Worm (Caenorhabditis elegans) whole organism, L1 larva: ENCODE results near the gene eif-3.G.
A peak's percentile ranks its signal among the peaks of the same experiment; 100 is the strongest.

Experiments used
- C16A3.4 ChIP-seq: fragments of 150-350 bp; optimal IDR thresholded peaks from 2 replicates; lab custom pipeline; 2014; ENCODE audit warnings: missing biosample characterization, missing genetic modification characterization
- F16B12.6 ChIP-seq: fragments of 150-350 bp; optimal IDR thresholded peaks from 2 replicates; lab custom pipeline; 2014; ENCODE audit warnings: missing biosample characterization, missing genetic modification characterization
- Y116A8C.19 ChIP-seq: sonication (generic microtip); optimal IDR thresholded peaks from 2 replicates; lab custom pipeline; 2016; ENCODE audit warnings: missing compliant biosample characterization, missing genetic modification characterization, borderline replicate concordance
- aha-1 ChIP-seq: fragments of 150-350 bp; optimal IDR thresholded peaks from 2 replicates; lab custom pipeline; 2014; ENCODE audit warnings: missing biosample characterization, missing genetic modification characterization
- alr-1 ChIP-seq: fragments of 200-800 bp; sonication (Bioruptor generic); optimal IDR thresholded peaks from 2 replicates; lab custom pipeline; 2018; ENCODE audit warnings: borderline replicate concordance, mild to moderate bottlenecking, missing genetic modification characterization, missing compliant biosample characterization
- aly-2 ChIP-seq: fragments of 150-350 bp; optimal IDR thresholded peaks from 2 replicates; lab custom pipeline; 2014; ENCODE audit warnings: missing biosample characterization, missing genetic modification characterization
- blmp-1 ChIP-seq: fragments of 150-350 bp; optimal IDR thresholded peaks from 2 replicates; lab custom pipeline; 2014; ENCODE audit warnings: missing biosample characterization, missing genetic modification characterization
- ceh-8 ChIP-seq: fragments of 200-800 bp; sonication (Bioruptor generic); optimal IDR thresholded peaks from 2 replicates; lab custom pipeline; 2018; ENCODE audit warnings: mild to moderate bottlenecking, missing genetic modification characterization, moderate library complexity, missing compliant biosample characterization
- ceh-82 ChIP-seq, 3 experiments: fragments of 150-350 bp in 1 of 3; sonication (generic microtip) in 2 of 3; optimal IDR thresholded peaks; 2 replicates each; lab custom pipeline; 2014 to 2017; ENCODE audit warnings: missing biosample characterization in 3 of 3, missing genetic modification characterization in 3 of 3
- dsc-1 ChIP-seq: sonication (generic microtip); optimal IDR thresholded peaks from 2 replicates; lab custom pipeline; 2016; ENCODE audit warnings: mild to moderate bottlenecking, missing genetic modification characterization, missing compliant biosample characterization
- efl-1 ChIP-seq, 4 experiments: fragments of 150-350 bp; optimal IDR thresholded peaks in 3 of 4; peaks in 1 of 4; 1 replicate in 1 of 4; 2 replicates in 3 of 4; lab custom pipeline; 2014; ENCODE audit warnings: missing biosample characterization in 2 of 4, missing genetic modification characterization in 2 of 4, missing genetic modification reagents in 2 of 4
- efl-3 ChIP-seq: fragments of 200-800 bp; sonication (Bioruptor generic); optimal IDR thresholded peaks from 2 replicates; lab custom pipeline; 2018; ENCODE audit warnings: mild to moderate bottlenecking, missing genetic modification characterization, missing compliant biosample characterization
- egl-13 ChIP-seq: sonication (generic microtip); optimal IDR thresholded peaks from 2 replicates; lab custom pipeline; 2016; ENCODE audit warnings: missing genotype, missing genetic modification reagents, missing genetic modification characterization, missing compliant biosample characterization
- fos-1 ChIP-seq: fragments of 150-350 bp; optimal IDR thresholded peaks from 2 replicates; lab custom pipeline; 2014; ENCODE audit warnings: missing biosample characterization, missing genetic modification characterization
- grh-1 ChIP-seq: fragments of 200-800 bp; sonication (Bioruptor generic); IDR thresholded peaks from 2 replicates; pipeline ENCODE4 v1.3.6; 2022; ENCODE audit warnings: missing genetic modification reagents, missing genetic modification characterization, missing compliant biosample characterization
- hlh-17 ChIP-seq: fragments of 200-800 bp; sonication (Bioruptor generic); optimal IDR thresholded peaks from 2 replicates; lab custom pipeline; 2018; ENCODE audit warnings: missing genetic modification characterization, mild to moderate bottlenecking, missing compliant biosample characterization, moderate library complexity, borderline replicate concordance
- hlh-4 ChIP-seq: sonication (generic microtip); optimal IDR thresholded peaks from 2 replicates; lab custom pipeline; 2016; ENCODE audit warnings: mild to moderate bottlenecking, missing genetic modification characterization, missing compliant biosample characterization
- irx-1 ChIP-seq: sonication (generic microtip); optimal IDR thresholded peaks from 2 replicates; lab custom pipeline; 2016; ENCODE audit warnings: missing genetic modification characterization, missing compliant biosample characterization
- jun-1 ChIP-seq: fragments of 150-350 bp; optimal IDR thresholded peaks from 2 replicates; lab custom pipeline; 2014; ENCODE audit warnings: missing biosample characterization, missing genetic modification reagents, missing genetic modification characterization
- lin-14 ChIP-seq: fragments of 200-800 bp; sonication (Bioruptor generic); optimal IDR thresholded peaks from 2 replicates; lab custom pipeline; 2018; ENCODE audit warnings: mild to moderate bottlenecking, missing genetic modification characterization, moderate library complexity, missing compliant biosample characterization
- lin-15B ChIP-seq: fragments of 150-350 bp; sonication (generic microtip); optimal IDR thresholded peaks from 3 replicates; lab custom pipeline; 2014; ENCODE audit warnings: missing biosample characterization, missing genetic modification characterization
- lin-35 ChIP-seq, 2 experiments: fragments of 150-350 bp; optimal IDR thresholded peaks; 2 replicates each; lab custom pipeline; 2014; ENCODE audit warnings: missing biosample characterization in 2 of 2, missing genetic modification characterization in 2 of 2, missing genetic modification reagents in 2 of 2
- lin-39 ChIP-seq: fragments of 150-350 bp; optimal IDR thresholded peaks from 2 replicates; lab custom pipeline; 2014; ENCODE audit warnings: missing biosample characterization, missing genetic modification reagents, missing genetic modification characterization
- lir-3 ChIP-seq: sonication (generic microtip); optimal IDR thresholded peaks from 2 replicates; lab custom pipeline; 2016; ENCODE audit warnings: mild to moderate bottlenecking, missing genetic modification characterization, moderate library complexity, missing compliant biosample characterization; ENCODE audit not compliant: poor library complexity
- lsy-2 ChIP-seq, 2 experiments: fragments of 150-350 bp; optimal IDR thresholded peaks; 2 replicates each; lab custom pipeline; 2014; ENCODE audit warnings: missing biosample characterization in 2 of 2, missing genetic modification characterization in 2 of 2
- mab-9 ChIP-seq: fragments of 200-800 bp; sonication (Bioruptor generic); IDR thresholded peaks from 2 replicates; pipeline ENCODE4 v1.3.6; 2022; ENCODE audit warnings: missing genetic modification reagents, missing genetic modification characterization, missing compliant biosample characterization
- mdl-1 ChIP-seq, 2 experiments: fragments of 150-350 bp; optimal IDR thresholded peaks; 2 replicates each; lab custom pipeline; 2014 to 2017; ENCODE audit warnings: missing biosample characterization in 2 of 2, missing genetic modification characterization in 2 of 2, inconsistent platforms in 1 of 2
- mef-2 ChIP-seq: fragments of 150-350 bp; optimal IDR thresholded peaks from 2 replicates; lab custom pipeline; 2014; ENCODE audit warnings: missing biosample characterization, missing genetic modification characterization
- mep-1 ChIP-seq: fragments of 150-350 bp; optimal IDR thresholded peaks from 2 replicates; lab custom pipeline; 2014; ENCODE audit warnings: missing biosample characterization, missing genetic modification characterization
- nhr-12 ChIP-seq: sonication (generic microtip); optimal IDR thresholded peaks from 2 replicates; lab custom pipeline; 2017; ENCODE audit warnings: missing biosample characterization, missing genetic modification characterization
- nhr-19 ChIP-seq: fragments of 200-800 bp; sonication (Bioruptor generic); conservative IDR thresholded peaks from 2 replicates; pipeline ENCODE4 v1.3.6; 2022; ENCODE audit warnings: missing genetic modification characterization, missing compliant biosample characterization
- nhr-20 ChIP-seq: sonication (generic microtip); optimal IDR thresholded peaks from 2 replicates; lab custom pipeline; 2016; ENCODE audit warnings: mild to moderate bottlenecking, missing genetic modification characterization, missing compliant biosample characterization
- nhr-237 ChIP-seq: fragments of 150-350 bp; optimal IDR thresholded peaks from 2 replicates; lab custom pipeline; 2014; ENCODE audit warnings: missing biosample characterization, missing genetic modification characterization
- nhr-76 ChIP-seq: sonication (generic microtip); optimal IDR thresholded peaks from 2 replicates; lab custom pipeline; 2017; ENCODE audit warnings: missing biosample characterization, missing genetic modification characterization
- nhr-77 ChIP-seq: fragments of 150-350 bp; optimal IDR thresholded peaks from 2 replicates; lab custom pipeline; 2014; ENCODE audit warnings: missing biosample characterization, missing genetic modification characterization
- nhr-85 ChIP-seq: sonication (generic microtip); peaks from one replicate; lab custom pipeline; 2016; ENCODE audit warnings: missing genetic modification characterization, inconsistent platforms, missing compliant biosample characterization
- nhr-90 ChIP-seq: sonication (generic microtip); optimal IDR thresholded peaks from 2 replicates; lab custom pipeline; 2016; ENCODE audit warnings: mild to moderate bottlenecking, missing genetic modification characterization, missing compliant biosample characterization; ENCODE audit not compliant: poor library complexity
- pag-3 ChIP-seq: sonication (generic microtip); optimal IDR thresholded peaks from 2 replicates; lab custom pipeline; 2017; ENCODE audit warnings: missing genetic modification characterization, mild to moderate bottlenecking, missing compliant biosample characterization, antibody characterized with exemption, borderline replicate concordance; ENCODE audit not compliant: insufficient read depth
- pqm-1 ChIP-seq: sonication (generic microtip); optimal IDR thresholded peaks from 3 replicates; lab custom pipeline; 2017; ENCODE audit warnings: missing biosample characterization, missing genetic modification characterization
- rnt-1 ChIP-seq: sonication (generic microtip); optimal IDR thresholded peaks from 2 replicates; lab custom pipeline; 2016; ENCODE audit warnings: mild to moderate bottlenecking, missing genetic modification characterization, moderate library complexity, missing compliant biosample characterization
- snpc-4 ChIP-seq: fragments of 150-350 bp; optimal IDR thresholded peaks from 2 replicates; lab custom pipeline; 2014; ENCODE audit warnings: missing biosample characterization, missing genetic modification characterization
- sptf-1 ChIP-seq: fragments of 150-350 bp; optimal IDR thresholded peaks from 2 replicates; lab custom pipeline; 2014; ENCODE audit warnings: missing biosample characterization, missing genetic modification characterization
- sup-37 ChIP-seq: fragments of 200-800 bp; sonication (Bioruptor generic); optimal IDR thresholded peaks from 2 replicates; lab custom pipeline; 2018; ENCODE audit warnings: mild to moderate bottlenecking, missing genetic modification characterization, missing compliant biosample characterization
- tlp-1 ChIP-seq: fragments of 150-350 bp; optimal IDR thresholded peaks from 2 replicates; lab custom pipeline; 2014; ENCODE audit warnings: missing biosample characterization, missing genetic modification characterization
- unc-130 ChIP-seq: fragments of 150-350 bp; optimal IDR thresholded peaks from 2 replicates; lab custom pipeline; 2017; ENCODE audit warnings: missing biosample characterization, missing genetic modification characterization, inconsistent platforms
- unc-62 ChIP-seq: fragments of 150-350 bp; optimal IDR thresholded peaks from 2 replicates; lab custom pipeline; 2014; ENCODE audit warnings: missing biosample characterization, missing genetic modification reagents, missing genetic modification characterization
- unc-86 ChIP-seq: sonication (generic microtip); optimal IDR thresholded peaks from 2 replicates; lab custom pipeline; 2016; ENCODE audit warnings: missing genetic modification characterization, missing compliant biosample characterization
- xbp-1 ChIP-seq: sonication (generic microtip); optimal IDR thresholded peaks from 2 replicates; lab custom pipeline; 2016; ENCODE audit warnings: missing genetic modification characterization, missing compliant biosample characterization
- zag-1 ChIP-seq: fragments of 150-350 bp; optimal IDR thresholded peaks from 2 replicates; lab custom pipeline; 2014; ENCODE audit warnings: missing biosample characterization, missing genetic modification characterization
- ztf-11 ChIP-seq, 2 experiments: sonication (generic microtip); optimal IDR thresholded peaks; 2 replicates each; lab custom pipeline; 2016 to 2017; ENCODE audit warnings: missing genetic modification characterization in 2 of 2, missing biosample characterization in 1 of 2, missing compliant biosample characterization in 1 of 2

Gene eif-3.G

ce11 chrII:8441519-8441918 lies 1.0 kb upstream of the eif-3.G start:
- no peak for TF ChIP-seq nhr-90 (tag; lab: Kevin White, UChicago)
- no peak for TF ChIP-seq ceh-8 (GFP tag; lab: Kevin White, UChicago)
- peak; percentile 0 for TF ChIP-seq F16B12.6
- no peak for TF ChIP-seq efl-1 (optimal IDR thresholded peaks at IDR 0.05; lab: Kevin White, UChicago)
- TF ChIP-seq efl-1 (GFP tag; optimal IDR thresholded peaks at IDR 0.05 in 1 of 2; lab: Kevin White, UChicago) = peak in 1 of 2 experiments; percentile 91
- TF ChIP-seq lsy-2 (tag; optimal IDR thresholded peaks at IDR 0.05; lab: Kevin White, UChicago) = peak in 1 of 2 experiments; percentile 16
- no peak for TF ChIP-seq xbp-1 (tag; lab: Kevin White, UChicago)
- TF ChIP-seq lin-14 = no peak

- TF ChIP-seq ztf-11 (tag; optimal IDR thresholded peaks at IDR 0.05; lab: Kevin White, UChicago) (no peak), zag-1 (tag; lab: Kevin White, UChicago) (no peak), alr-1 (tag; lab: Kevin White, UChicago) (no peak), unc-86 (tag; lab: Kevin White, UChicago) (no peak), mdl-1 (tag; optimal IDR thresholded peaks at IDR 0.05; lab: Kevin White, UChicago) (peak in 1 of 2 experiments; percentile 33), nhr-20 (peak; percentile 60), fos-1 (tag; lab: Kevin White, UChicago) (no peak), dsc-1 (no peak), nhr-77 (no peak), aly-2 (tag; lab: Kevin White, UChicago) (no peak), jun-1 (peak; percentile 26), ceh-8 (GFP tag; lab: Kevin White, UChicago) (no peak), sptf-1 (tag; lab: Kevin White, UChicago) (no peak), C16A3.4 (tag; lab: Kevin White, UChicago) (peak; percentile 2), nhr-237 (tag; lab: Kevin White, UChicago) (no peak), nhr-12 (tag; lab: Kevin White, UChicago) (no peak), efl-3 (GFP tag; lab: Kevin White, UChicago) (no peak), blmp-1 (tag; lab: Kevin White, UChicago) (peak; percentile 63), grh-1 (GFP tag; lab: Robert Waterston, UW) (no peak), hlh-4 (tag; lab: Kevin White, UChicago) (no peak), lin-39 (tag; lab: Kevin White, UChicago) (no peak), lir-3 (tag; lab: Kevin White, UChicago) (no peak), unc-62 (GFP tag; lab: Kevin White, UChicago) (no peak), unc-130 (tag; lab: Kevin White, UChicago) (peak; percentile 35), nhr-90 (tag; lab: Kevin White, UChicago) (peak; percentile 42), mef-2 (tag; lab: Kevin White, UChicago) (no peak), egl-13 (no peak), tlp-1 (tag; lab: Kevin White, UChicago) (no peak), sup-37 (no peak), mab-9 (no peak), aha-1 (no peak), rnt-1 (tag; lab: Kevin White, UChicago) (peak; percentile 30), lin-14 (peak; percentile 48), nhr-19 (GFP tag; lab: Robert Waterston, UW) (peak; percentile 31), mep-1 (peak; percentile 65), lin-15B (tag; lab: Kevin White, UChicago) (peak; percentile 0), pqm-1 (tag; lab: Kevin White, UChicago) (no peak), ceh-82 (tag; optimal IDR thresholded peaks at IDR 0.05; lab: Kevin White, UChicago) (peak; percentile 14 to 56 (median 37)), lin-35 (GFP tag; optimal IDR thresholded peaks at IDR 0.05; lab: Kevin White, UChicago) (peak; percentile 45 to 67), Y116A8C.19 (tag; lab: Kevin White, UChicago) (no peak), nhr-85 (tag; lab: Kevin White, UChicago) (peak; percentile 82), snpc-4 (tag; lab: Kevin White, UChicago) (peak; percentile 24), efl-1 (optimal IDR thresholded peaks at IDR 0.05; lab: Kevin White, UChicago) (peak; percentile 50 to 61), efl-1 (GFP tag; optimal IDR thresholded peaks at IDR 0.05 in 1 of 2; lab: Kevin White, UChicago) (peak; percentile 56 to 88), irx-1 (tag; lab: Kevin White, UChicago) (peak; percentile 15), pag-3 (tag; lab: Kevin White, UChicago) (no peak), hlh-17 (GFP tag; lab: Kevin White, UChicago) (no peak), nhr-76 (no peak)
These were observed 391 bp upstream of the eif-3.G start for ce11 chrII:8442176-8442575.
